Fruit fly (Drosophila melanogaster) whole organism, embryonic: ENCODE measurements around the gene CG32170.
A peak's percentile ranks its signal among the peaks of the same experiment; 100 is the strongest.

Source experiments
- B-H1 ChIP-seq: fragments of 200-800 bp; sonication (Bioruptor generic); IDR thresholded peaks from 3 replicates; pipeline ENCODE4 v1.3.6; 2022; ENCODE audit warnings: missing biosample characterization, missing genetic modification characterization
- CG10209 ChIP-seq: fragments of 200-800 bp; sonication (Bioruptor generic); optimal IDR thresholded peaks from 3 replicates; lab custom pipeline; 2017; ENCODE audit warnings: missing biosample characterization, mild to moderate bottlenecking, missing genetic modification characterization, missing genetic modification reagents
- CG11456 ChIP-seq: fragments of 200-800 bp; sonication (Bioruptor generic); IDR thresholded peaks from 3 replicates; pipeline ENCODE4 v1.3.6; 2022; ENCODE audit warnings: missing biosample characterization, missing genetic modification characterization
- CG12236 ChIP-seq: fragments of 200-800 bp; sonication (Bioruptor generic); optimal IDR thresholded peaks from 2 replicates; lab custom pipeline; 2016; ENCODE audit warnings: missing biosample characterization, missing genetic modification characterization
- CG14860 ChIP-seq: fragments of 200-800 bp; sonication (Bioruptor generic); IDR thresholded peaks from 3 replicates; pipeline ENCODE4 v1.3.6; 2022; ENCODE audit warnings: missing biosample characterization, missing genetic modification characterization; ENCODE audit not compliant: partially characterized antibody
- CG1529 ChIP-seq: fragments of 200-800 bp; sonication (Bioruptor generic); optimal IDR thresholded peaks from 3 replicates; lab custom pipeline; 2018; ENCODE audit warnings: missing biosample characterization, missing genetic modification characterization
- CG18599 ChIP-seq: fragments of 200-800 bp; sonication (Bioruptor generic); optimal IDR thresholded peaks from 3 replicates; lab custom pipeline; 2017; ENCODE audit warnings: missing biosample characterization, missing genetic modification characterization, mild to moderate bottlenecking, moderate library complexity, missing genetic modification reagents
- CG34422 ChIP-seq: fragments of 200-800 bp; sonication (Bioruptor generic); IDR thresholded peaks from 3 replicates; pipeline ENCODE4 v1.3.6; 2022; ENCODE audit warnings: missing biosample characterization, missing genetic modification characterization
- CG7987 ChIP-seq: fragments of 200-800 bp; sonication (Bioruptor generic); optimal IDR thresholded peaks from 2 replicates; lab custom pipeline; 2018; ENCODE audit warnings: missing biosample characterization, mild to moderate bottlenecking, missing genetic modification characterization, moderate library complexity
- CG9609 ChIP-seq: fragments of 200-800 bp; sonication (Bioruptor generic); optimal IDR thresholded peaks from 3 replicates; lab custom pipeline; 2016; ENCODE audit warnings: missing biosample characterization, missing genetic modification characterization
- CG9727 ChIP-seq: fragments of 200-800 bp; sonication (Bioruptor generic); optimal IDR thresholded peaks from 3 replicates; lab custom pipeline; 2017; ENCODE audit warnings: missing biosample characterization, mild to moderate bottlenecking, missing genetic modification characterization
- Dip2 ChIP-seq: fragments of 200-800 bp; sonication (Bioruptor generic); IDR thresholded peaks from 2 replicates; pipeline ENCODE4 v1.3.6; 2022; ENCODE audit warnings: missing biosample characterization, missing genetic modification characterization
- Dip3 ChIP-seq: fragments of 200-800 bp; sonication (Bioruptor generic); optimal IDR thresholded peaks from 3 replicates; lab custom pipeline; 2016; ENCODE audit warnings: missing biosample characterization, missing genetic modification characterization
- Doc2 ChIP-seq: fragments of 200-800 bp; sonication (Bioruptor generic); IDR thresholded peaks from 2 replicates; pipeline ENCODE4 v1.3.6; 2022; ENCODE audit warnings: missing biosample characterization, missing genetic modification characterization
- Doc3 ChIP-seq: fragments of 200-800 bp; sonication (Bioruptor generic); IDR thresholded peaks from 3 replicates; pipeline ENCODE4 v1.3.6; 2022; ENCODE audit warnings: missing biosample characterization, missing genetic modification characterization; ENCODE audit not compliant: partially characterized antibody
- Dp ChIP-seq: fragments of 200-800 bp; sonication (Bioruptor generic); optimal IDR thresholded peaks from 2 replicates; lab custom pipeline; 2018; ENCODE audit warnings: missing biosample characterization, mild to moderate bottlenecking, missing genetic modification characterization, moderate library complexity
- H2.0 ChIP-seq: fragments of 200-800 bp; sonication (Bioruptor generic); IDR thresholded peaks from 2 replicates; pipeline ENCODE4 v1.3.6; 2022; ENCODE audit warnings: missing biosample characterization, missing genetic modification characterization
- Hey ChIP-seq: fragments of 200-800 bp; sonication (Bioruptor generic); optimal IDR thresholded peaks from 3 replicates; lab custom pipeline; 2018; ENCODE audit warnings: missing biosample characterization, mild to moderate bottlenecking, missing genetic modification characterization
- Hmx ChIP-seq: fragments of 200-800 bp; sonication (Bioruptor generic); optimal IDR thresholded peaks from 2 replicates; lab custom pipeline; 2016; ENCODE audit warnings: missing biosample characterization, missing genetic modification characterization
- Jarid2 ChIP-seq: fragments of 200-800 bp; sonication (Bioruptor generic); optimal IDR thresholded peaks from 3 replicates; lab custom pipeline; 2017; ENCODE audit warnings: mild to moderate bottlenecking, missing biosample characterization, missing genetic modification reagents, missing genetic modification characterization
- NfI ChIP-seq: fragments of 200-800 bp; sonication (Bioruptor generic); optimal IDR thresholded peaks from 3 replicates; lab custom pipeline; 2018; ENCODE audit warnings: missing biosample characterization, mild to moderate bottlenecking, missing genetic modification characterization, moderate library complexity
- Sox100B ChIP-seq: fragments of 200-800 bp; sonication (Bioruptor generic); optimal IDR thresholded peaks from 3 replicates; lab custom pipeline; 2018; ENCODE audit warnings: missing biosample characterization, mild to moderate bottlenecking, missing genetic modification characterization
- Sry-β ChIP-seq: fragments of 200-800 bp; sonication (Bioruptor generic); optimal IDR thresholded peaks from 2 replicates; lab custom pipeline; 2018; ENCODE audit warnings: missing biosample characterization, mild to moderate bottlenecking, missing genetic modification characterization, moderate library complexity
- TFAM ChIP-seq: fragments of 200-800 bp; sonication (Bioruptor generic); optimal IDR thresholded peaks from 2 replicates; lab custom pipeline; 2017; ENCODE audit warnings: missing biosample characterization, missing genetic modification characterization, inconsistent platforms
- Usf ChIP-seq: fragments of 200-800 bp; sonication (Bioruptor generic); optimal IDR thresholded peaks from 2 replicates; lab custom pipeline; 2017; ENCODE audit warnings: missing genotype, missing biosample characterization, missing genetic modification characterization
- ac ChIP-seq: fragments of 200-800 bp; sonication (Bioruptor generic); optimal IDR thresholded peaks from 3 replicates; lab custom pipeline; 2017; ENCODE audit warnings: missing biosample characterization, mild to moderate bottlenecking, missing genetic modification characterization
- bbx ChIP-seq: fragments of 200-800 bp; sonication (Bioruptor generic); IDR thresholded peaks from 2 replicates; pipeline ENCODE4 v1.3.6; 2022; ENCODE audit warnings: missing biosample characterization, missing genetic modification characterization; ENCODE audit not compliant: partially characterized antibody
- crc ChIP-seq: fragments of 200-800 bp; sonication (Bioruptor generic); optimal IDR thresholded peaks from 2 replicates; lab custom pipeline; 2016; ENCODE audit warnings: missing biosample characterization, missing genetic modification characterization
- fd102C ChIP-seq: fragments of 200-800 bp; sonication (Bioruptor generic); optimal IDR thresholded peaks from 2 replicates; lab custom pipeline; 2018; ENCODE audit warnings: missing biosample characterization, mild to moderate bottlenecking, missing genetic modification characterization, moderate library complexity
- fd64A ChIP-seq: fragments of 200-800 bp; sonication (Bioruptor generic); optimal IDR thresholded peaks from 3 replicates; lab custom pipeline; 2018; ENCODE audit warnings: missing biosample characterization, mild to moderate bottlenecking, missing genetic modification characterization
- gcm ChIP-seq: fragments of 200-800 bp; sonication (Bioruptor generic); optimal IDR thresholded peaks from 2 replicates; lab custom pipeline; 2019; ENCODE audit warnings: missing biosample characterization, mild to moderate bottlenecking, missing genetic modification characterization, moderate library complexity
- jigr1 ChIP-seq: fragments of 200-800 bp; sonication (Bioruptor generic); IDR thresholded peaks from 3 replicates; pipeline ENCODE4 v1.3.6; 2022; ENCODE audit warnings: missing biosample characterization, missing genetic modification characterization
- kah ChIP-seq: fragments of 200-800 bp; sonication (Bioruptor generic); optimal IDR thresholded peaks from 2 replicates; lab custom pipeline; 2018; ENCODE audit warnings: missing biosample characterization, mild to moderate bottlenecking, missing genetic modification characterization
- lola ChIP-seq, 3 experiments: fragments of >200 bp in 2 of 3; fragments of 200-800 bp in 1 of 3; sonication (Bioruptor generic) in 1 of 3; optimal IDR thresholded peaks; 2 replicates each; lab custom pipeline; 2017 to 2019; ENCODE audit warnings: missing biosample characterization in 3 of 3, missing genetic modification characterization in 3 of 3, mild to moderate bottlenecking in 1 of 3, moderate library complexity in 1 of 3
- nau ChIP-seq: fragments of 200-800 bp; sonication (Bioruptor generic); optimal IDR thresholded peaks from 3 replicates; lab custom pipeline; 2017; ENCODE audit warnings: missing biosample characterization, mild to moderate bottlenecking, missing genetic modification characterization, missing genetic modification reagents
- pan ChIP-seq, 4 experiments: fragments of >200 bp in 3 of 4; fragments of 200-800 bp in 1 of 4; sonication (Bioruptor generic) in 1 of 4; optimal IDR thresholded peaks in 3 of 4; IDR thresholded peaks in 1 of 4; 2 replicates each; pipeline versions ENCODE4 v1.3.6 to Lab custom; 2017 to 2022; ENCODE audit warnings: missing biosample characterization in 2 of 4, missing genetic modification characterization in 2 of 4, mixed read lengths in 1 of 4
- phol ChIP-seq: fragments of 200-800 bp; sonication (Bioruptor generic); optimal IDR thresholded peaks from 3 replicates; lab custom pipeline; 2018; ENCODE audit warnings: missing biosample characterization, mild to moderate bottlenecking, missing genetic modification characterization, moderate library complexity
- pros ChIP-seq: fragments of 200-800 bp; sonication (Bioruptor generic); optimal IDR thresholded peaks from 3 replicates; lab custom pipeline; 2019; ENCODE audit warnings: missing biosample characterization, mild to moderate bottlenecking, missing genetic modification characterization, moderate library complexity
- rib ChIP-seq: fragments of 200-800 bp; sonication (Bioruptor generic); IDR thresholded peaks from 2 replicates; pipeline ENCODE4 v1.3.6; 2022; ENCODE audit warnings: missing biosample characterization, missing genetic modification characterization
- slbo ChIP-seq: fragments of 200-800 bp; sonication (Bioruptor generic); IDR thresholded peaks from 2 replicates; pipeline ENCODE4 v1.3.6; 2022; ENCODE audit warnings: missing biosample characterization, missing genetic modification characterization
- slp2 ChIP-seq: fragments of 200-800 bp; sonication (Bioruptor generic); optimal IDR thresholded peaks from 2 replicates; lab custom pipeline; 2016; ENCODE audit warnings: missing biosample characterization, missing genetic modification characterization
- sna ChIP-seq: fragments of 200-800 bp; sonication (Bioruptor generic); IDR thresholded peaks from 2 replicates; pipeline ENCODE4 v1.3.6; 2022; ENCODE audit warnings: missing biosample characterization, missing genetic modification characterization; ENCODE audit not compliant: partially characterized antibody
- twi ChIP-seq: fragments of 200-800 bp; optimal IDR thresholded peaks from 2 replicates; lab custom pipeline; 2019; ENCODE audit warnings: missing biosample characterization, mild to moderate bottlenecking, missing genetic modification characterization, moderate library complexity
- zfh2 ChIP-seq: fragments of 200-800 bp; sonication (Bioruptor generic); optimal IDR thresholded peaks from 2 replicates; lab custom pipeline; 2016; ENCODE audit warnings: missing biosample characterization, missing genetic modification characterization

The CG32170 gene

dm6 chr3L:16890650-16891336 is 13.7 kb downstream of the CG32170 start (continued):
- TF ChIP-seq slbo (GFP tag; lab: Robert Waterston, UW), result peak; percentile 88
- TF ChIP-seq CG1529 (GFP tag; lab: Kevin White, UChicago), result peak; percentile 89
- 0 out of 2 replicates have a peak, but pooled peaks have one; percentile 41 for TF ChIP-seq Doc2
- TF ChIP-seq lola (GFP tag; optimal IDR thresholded peaks at IDR 0.05; lab: Kevin White, UChicago), result peak in 1 of 3 experiments; percentile 89
- no peak for TF ChIP-seq Dip3 (GFP tag; lab: Kevin White, UChicago)
- peak; percentile 91 for TF ChIP-seq Jarid2
- peak; percentile 66 for TF ChIP-seq Usf (GFP tag; lab: Kevin White, UChicago)
- TF ChIP-seq sna (GFP tag; lab: Robert Waterston, UW), result no peak
- TF ChIP-seq pros (GFP tag; lab: Kevin White, UChicago), result peak; percentile 92
- no peak for TF ChIP-seq Dp (GFP tag; lab: Kevin White, UChicago)
- no peak for TF ChIP-seq fd102C (GFP tag; lab: Kevin White, UChicago)
- peak; percentile 88 for TF ChIP-seq gcm (GFP tag; lab: Kevin White, UChicago)
- peak; percentile 86 for TF ChIP-seq CG12236 (GFP tag; lab: Kevin White, UChicago)
- peak; percentile 13 for TF ChIP-seq Hmx (GFP tag; lab: Kevin White, UChicago)
- TF ChIP-seq zfh2 (GFP tag; lab: Kevin White, UChicago), result peak; percentile 35
- no peak for TF ChIP-seq CG14860 (GFP tag; lab: Robert Waterston, UW)
- peak; percentile 74 for TF ChIP-seq kah
- peak; percentile 93 for TF ChIP-seq phol (tag; lab: Kevin White, UChicago)
- TF ChIP-seq CG10209 (GFP tag; lab: Kevin White, UChicago), result peak; percentile 86
- no peak for TF ChIP-seq Doc3 (GFP tag; lab: Robert Waterston, UW)
- peak; percentile 43; the same call in 1 of the 2 replicates for TF ChIP-seq bbx (GFP tag; lab: Robert Waterston, UW)
- peak; percentile 86 for TF ChIP-seq slp2 (GFP tag; lab: Kevin White, UChicago)
- peak; percentile 91 for TF ChIP-seq B-H1 (GFP tag; lab: Robert Waterston, UW)
- peak; percentile 87 for TF ChIP-seq Sox100B (GFP tag; lab: Kevin White, UChicago)
- peak; percentile 76 for TF ChIP-seq rib (GFP tag; lab: Robert Waterston, UW)
- peak; percentile 85 for TF ChIP-seq CG9727 (GFP tag; lab: Kevin White, UChicago)
- TF ChIP-seq pan (optimal IDR thresholded peaks at IDR 0.05; lab: Kevin White, UChicago), result no peak
- peak in 1 of 2 experiments; percentile 93 for TF ChIP-seq pan (GFP tag; optimal IDR thresholded peaks at IDR 0.05 in 1 of 2, IDR thresholded peaks at IDR 0.05 in 1 of 2)
- TF ChIP-seq CG9609 (GFP tag; lab: Kevin White, UChicago), result peak; percentile 84
- TF ChIP-seq H2.0 (GFP tag; lab: Robert Waterston, UW), result peak; percentile 93
- peak; percentile 85 for TF ChIP-seq NfI (GFP tag; lab: Kevin White, UChicago)
- peak; percentile 54 for TF ChIP-seq Hey
- peak; percentile 82 for TF ChIP-seq CG11456 (GFP tag; lab: Robert Waterston, UW)
- no peak for TF ChIP-seq Dip2 (GFP tag; lab: Robert Waterston, UW)
- TF ChIP-seq fd64A (GFP tag; lab: Kevin White, UChicago), result peak; percentile 88
- TF ChIP-seq Sry-β, result peak; percentile 57
- TF ChIP-seq nau (GFP tag; lab: Kevin White, UChicago), result peak; percentile 85
- peak; percentile 33 for TF ChIP-seq CG7987
- TF ChIP-seq crc (GFP tag; lab: Kevin White, UChicago), result peak; percentile 79
- peak; percentile 82 for TF ChIP-seq CG18599 (GFP tag; lab: Kevin White, UChicago)
- peak; percentile 78; the same call in 2 of the 3 replicates for TF ChIP-seq jigr1
- TF ChIP-seq CG34422 (GFP tag; lab: Robert Waterston, UW), result peak; percentile 89
- TF ChIP-seq TFAM, result peak; percentile 66
- TF ChIP-seq ac (GFP tag; lab: Kevin White, UChicago), result no peak
- peak; percentile 78 for TF ChIP-seq twi (tag; lab: Kevin White, UChicago)
- TF ChIP-seq, all 482 proteins: peak for 417
